Worm (Caenorhabditis elegans) whole organism, L3 larva: ENCODE measurements around the gene C46F4.3.
A peak's percentile ranks its signal among the peaks of the same experiment; 100 is the strongest.

Experiments used
- ama-1 ChIP-seq: fragments of 150-350 bp; optimal IDR thresholded peaks from 2 replicates; lab custom pipeline; 2018
- ceh-82 ChIP-seq: fragments of 150-350 bp; optimal IDR thresholded peaks from 2 replicates; lab custom pipeline; 2014; ENCODE audit warnings: missing biosample characterization, missing genetic modification characterization
- ceh-9 ChIP-seq: sonication (generic microtip); optimal IDR thresholded peaks from 2 replicates; lab custom pipeline; 2018; ENCODE audit warnings: missing biosample characterization, missing genetic modification characterization
- daf-12 ChIP-seq: fragments of 150-350 bp; optimal IDR thresholded peaks from 2 replicates; lab custom pipeline; 2014; ENCODE audit warnings: missing biosample characterization, missing genetic modification reagents, missing genetic modification characterization
- elt-2 ChIP-seq: sonication (generic microtip); optimal IDR thresholded peaks from 2 replicates; lab custom pipeline; 2016; ENCODE audit warnings: missing genetic modification reagents, mild to moderate bottlenecking, missing genetic modification characterization, missing compliant biosample characterization
- nhr-43 ChIP-seq: sonication (generic microtip); optimal IDR thresholded peaks from 2 replicates; lab custom pipeline; 2016; ENCODE audit warnings: mild to moderate bottlenecking, missing genetic modification characterization, missing compliant biosample characterization; ENCODE audit not compliant: poor library complexity, severe bottlenecking
- pqm-1 ChIP-seq: fragments of 150-350 bp; optimal IDR thresholded peaks from 2 replicates; lab custom pipeline; 2017; ENCODE audit warnings: missing biosample characterization, missing genetic modification characterization, inconsistent platforms
- sea-2 ChIP-seq: fragments of 150-350 bp; sonication (generic microtip); optimal IDR thresholded peaks from 4 replicates; lab custom pipeline; 2014; ENCODE audit warnings: missing biosample characterization, missing genetic modification reagents, missing genetic modification characterization
- skn-1 ChIP-seq: fragments of 150-350 bp; optimal IDR thresholded peaks from 2 replicates; lab custom pipeline; 2014; ENCODE audit warnings: missing biosample characterization, missing genetic modification characterization
- snpc-4 ChIP-seq: fragments of 150-350 bp; optimal IDR thresholded peaks from 2 replicates; lab custom pipeline; 2014; ENCODE audit warnings: missing biosample characterization, missing genetic modification characterization

C46F4.3 gene

ce11 chrX:5984581-5985039 is 49.0 kb downstream of the C46F4.3 start, which contains the start of gene klp-13 (continued):
- TF ChIP-seq ceh-9 (tag; lab: Kevin White, UChicago) = no peak
- no peak for TF ChIP-seq nhr-43 (tag; lab: Kevin White, UChicago)
- TF ChIP-seq ama-1 (lab: Kevin White, UChicago) = no peak
- TF ChIP-seq skn-1 (tag; lab: Kevin White, UChicago) = peak; percentile 88

DNA sequence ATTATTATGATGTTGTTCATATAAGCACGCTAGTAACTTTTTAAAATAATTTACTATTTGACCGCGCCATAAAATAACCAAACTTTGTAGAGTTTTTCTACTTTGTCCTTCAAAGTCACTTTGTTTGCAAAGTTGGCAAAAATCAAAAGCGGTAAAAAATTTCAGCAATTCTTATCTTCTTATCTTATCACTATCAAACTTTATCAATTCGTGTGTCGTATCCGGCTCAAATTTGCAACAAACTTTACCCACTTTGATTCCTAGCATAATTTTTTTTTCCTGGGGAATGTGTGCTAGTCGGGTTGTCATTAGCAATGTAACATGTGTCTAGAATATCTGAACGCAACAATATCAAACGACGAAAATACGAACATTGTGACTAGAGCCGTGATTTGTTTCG is 50.1 kb downstream of the C46F4.3 start:
- TF ChIP-seq ceh-82 (tag; lab: Kevin White, UChicago) (no peak), daf-12 (tag; lab: Kevin White, UChicago) (no peak), snpc-4 (tag; lab: Kevin White, UChicago) (no peak), elt-2 (tag; lab: Kevin White, UChicago) (peak; percentile 69), sea-2 (GFP tag; lab: Kevin White, UChicago) (no peak), ceh-9 (tag; lab: Kevin White, UChicago) (no peak), pqm-1 (tag; lab: Kevin White, UChicago) (peak; percentile 3), nhr-43 (tag; lab: Kevin White, UChicago) (no peak)
- TF ChIP-seq, all 47 proteins: peak for 2
